Worm (Caenorhabditis elegans) whole organism, young adult: Measurements from ENCODE around the gene mrp-4.

Experiments used
- C06A6.2 ChIP-seq: fragments of 200-800 bp; sonication (Bioruptor generic); conservative IDR thresholded peaks from 2 replicates; pipeline ENCODE4 v1.3.6; 2022; ENCODE audit warnings: missing genetic modification characterization, missing compliant biosample characterization
- athp-1 ChIP-seq: sonication (generic microtip); optimal IDR thresholded peaks from 2 replicates; lab custom pipeline; 2017; ENCODE audit warnings: mild to moderate bottlenecking, missing genetic modification characterization, missing compliant biosample characterization
- nfya-1 ChIP-seq: sonication (generic microtip); optimal IDR thresholded peaks from 2 replicates; lab custom pipeline; 2017; ENCODE audit warnings: antibody characterized with exemption, missing compliant biosample characterization, missing genetic modification characterization, borderline replicate concordance; ENCODE audit not compliant: insufficient read depth
- zfh-2 ChIP-seq: fragments of 200-800 bp; sonication (Bioruptor generic); conservative IDR thresholded peaks from 2 replicates; pipeline ENCODE4 v1.3.6; 2022; ENCODE audit warnings: missing genetic modification reagents, missing genetic modification characterization, missing compliant biosample characterization

ce11 chrX:9856618-9857017 is 27.5 kb upstream of the mrp-4 start, which contains the start of gene R07B1.11:
- TF ChIP-seq C06A6.2 (no peak), athp-1 (tag; lab: Kevin White, UChicago) (no peak), zfh-2 (GFP tag; lab: Robert Waterston, UW) (no peak), nfya-1 (tag; lab: Kevin White, UChicago) (no peak)
